Fruit fly (Drosophila melanogaster) whole organism, embryonic: ENCODE measurements around the gene Bicra.

Source experiments
- Ada2b ChIP-seq: fragments of 200-800 bp; sonication (Bioruptor generic); IDR thresholded peaks from 2 replicates; pipeline ENCODE4 v1.3.6; 2022; ENCODE audit warnings: missing biosample characterization, missing genetic modification characterization
- Atf6 ChIP-seq: fragments of 200-800 bp; sonication (Bioruptor generic); IDR thresholded peaks from 2 replicates; pipeline ENCODE4 v1.3.6; 2022; ENCODE audit warnings: missing biosample characterization, missing genetic modification characterization
- Blimp-1 ChIP-seq: fragments of 200-800 bp; sonication (Bioruptor generic); optimal IDR thresholded peaks from 3 replicates; lab custom pipeline; 2018; ENCODE audit warnings: missing biosample characterization, missing genetic modification characterization, mild to moderate bottlenecking, moderate library complexity, missing genetic modification reagents
- CG10321 ChIP-seq: fragments of 200-800 bp; sonication (Bioruptor generic); IDR thresholded peaks from 2 replicates; pipeline ENCODE4 v1.3.6; 2022; ENCODE audit warnings: missing biosample characterization, missing genetic modification characterization
- CG11398 ChIP-seq: fragments of 200-800 bp; sonication (Bioruptor generic); optimal IDR thresholded peaks from 2 replicates; lab custom pipeline; 2016; ENCODE audit warnings: missing biosample characterization, missing genetic modification characterization
- CG12155 ChIP-seq: fragments of 200-800 bp; sonication (Bioruptor generic); optimal IDR thresholded peaks from 3 replicates; lab custom pipeline; 2016; ENCODE audit warnings: missing biosample characterization, missing genetic modification characterization
- CG12744 ChIP-seq: fragments of 200-800 bp; sonication (Bioruptor generic); optimal IDR thresholded peaks from 2 replicates; lab custom pipeline; 2016; ENCODE audit warnings: missing biosample characterization, missing genetic modification characterization
- CG13296 ChIP-seq: fragments of 200-800 bp; sonication (Bioruptor generic); optimal IDR thresholded peaks from 3 replicates; lab custom pipeline; 2018; ENCODE audit warnings: missing biosample characterization, mild to moderate bottlenecking, missing genetic modification characterization
- CG13424 ChIP-seq: fragments of 200-800 bp; sonication (Bioruptor generic); optimal IDR thresholded peaks from 2 replicates; lab custom pipeline; 2019; ENCODE audit warnings: missing biosample characterization, mild to moderate bottlenecking, missing genetic modification characterization, moderate library complexity
- CG13894 ChIP-seq: fragments of 200-800 bp; sonication (Bioruptor generic); optimal IDR thresholded peaks from 3 replicates; lab custom pipeline; 2018; ENCODE audit warnings: missing biosample characterization, mild to moderate bottlenecking, missing genetic modification characterization, moderate library complexity
- CG15601 ChIP-seq: fragments of 200-800 bp; sonication (Bioruptor generic); optimal IDR thresholded peaks from 3 replicates; lab custom pipeline; 2019; ENCODE audit warnings: missing biosample characterization, mild to moderate bottlenecking, missing genetic modification characterization, moderate library complexity
- CG15696 ChIP-seq: fragments of 200-800 bp; sonication (Bioruptor generic); optimal IDR thresholded peaks from 2 replicates; lab custom pipeline; 2019; ENCODE audit warnings: missing biosample characterization, mild to moderate bottlenecking, missing genetic modification characterization, moderate library complexity
- CG1832 ChIP-seq: fragments of 200-800 bp; sonication (Bioruptor generic); optimal IDR thresholded peaks from 2 replicates; lab custom pipeline; 2017; ENCODE audit warnings: missing biosample characterization, mild to moderate bottlenecking, missing genetic modification characterization, inconsistent platforms
- CG18599 ChIP-seq: fragments of 200-800 bp; sonication (Bioruptor generic); optimal IDR thresholded peaks from 3 replicates; lab custom pipeline; 2017; ENCODE audit warnings: missing biosample characterization, missing genetic modification characterization, mild to moderate bottlenecking, moderate library complexity, missing genetic modification reagents
- CG2202 ChIP-seq: fragments of 200-800 bp; sonication (Bioruptor generic); optimal IDR thresholded peaks from 2 replicates; lab custom pipeline; 2018; ENCODE audit warnings: missing biosample characterization, mild to moderate bottlenecking, missing genetic modification characterization
- CG2875 ChIP-seq: fragments of 200-800 bp; sonication (Bioruptor generic); optimal IDR thresholded peaks from 2 replicates; lab custom pipeline; 2017; ENCODE audit warnings: missing biosample characterization, mild to moderate bottlenecking, missing genetic modification characterization, missing genetic modification reagents
- CG32767 ChIP-seq: fragments of 200-800 bp; sonication (Bioruptor generic); IDR thresholded peaks from 2 replicates; pipeline ENCODE4 v1.3.6; 2022; ENCODE audit warnings: missing biosample characterization, missing genetic modification characterization
- CG5180 ChIP-seq: fragments of 200-800 bp; sonication (Bioruptor generic); optimal IDR thresholded peaks from 3 replicates; lab custom pipeline; 2017; ENCODE audit warnings: missing biosample characterization, missing genetic modification characterization, mild to moderate bottlenecking, moderate library complexity, missing genetic modification reagents
- CG6175 ChIP-seq: fragments of 200-800 bp; sonication (Bioruptor generic); IDR thresholded peaks from 3 replicates; pipeline ENCODE4 v1.3.6; 2022; ENCODE audit warnings: missing biosample characterization, missing genetic modification characterization
- CG8290 ChIP-seq, 3 experiments: fragments of 200-800 bp; sonication (Bioruptor generic); optimal IDR thresholded peaks; 2 replicates each; lab custom pipeline; 2016 to 2019; ENCODE audit warnings: missing biosample characterization in 3 of 3, missing genetic modification characterization in 3 of 3, mild to moderate bottlenecking in 2 of 3, moderate library complexity in 1 of 3
- CG8924 ChIP-seq: fragments of 200-800 bp; optimal IDR thresholded peaks from 3 replicates; lab custom pipeline; 2019; ENCODE audit warnings: missing biosample characterization, mild to moderate bottlenecking, missing genetic modification characterization, moderate library complexity
- CrebB ChIP-seq: fragments of 200-800 bp; sonication (Bioruptor generic); optimal IDR thresholded peaks from 3 replicates; lab custom pipeline; 2018; ENCODE audit warnings: missing biosample characterization, mild to moderate bottlenecking, missing genetic modification characterization
- Ets65A ChIP-seq: fragments of 200-800 bp; sonication (Bioruptor generic); peaks from one replicate; lab custom pipeline; 2016; ENCODE audit warnings: missing biosample characterization, missing genetic modification characterization
- HLHmδ ChIP-seq: fragments of 200-800 bp; sonication (Bioruptor generic); optimal IDR thresholded peaks from 2 replicates; lab custom pipeline; 2018; ENCODE audit warnings: missing biosample characterization, mild to moderate bottlenecking, missing genetic modification characterization, moderate library complexity
- Hmr ChIP-seq: fragments of 200-800 bp; sonication (Bioruptor generic); optimal IDR thresholded peaks from 3 replicates; lab custom pipeline; 2017; ENCODE audit warnings: mild to moderate bottlenecking, missing biosample characterization, missing genetic modification reagents, missing genetic modification characterization
- Hmx ChIP-seq: fragments of 200-800 bp; sonication (Bioruptor generic); optimal IDR thresholded peaks from 2 replicates; lab custom pipeline; 2016; ENCODE audit warnings: missing biosample characterization, missing genetic modification characterization
- Hr3 ChIP-seq: fragments of 200-800 bp; sonication (Bioruptor generic); optimal IDR thresholded peaks from 3 replicates; lab custom pipeline; 2016; ENCODE audit warnings: missing biosample characterization, missing genetic modification characterization
- Hr78 ChIP-seq, 2 experiments: fragments of 200-800 bp in 1 of 2; fragments of >200 bp in 1 of 2; sonication (Bioruptor generic) in 1 of 2; optimal IDR thresholded peaks; 2 replicates each; lab custom pipeline; 2017 to 2019; ENCODE audit warnings: missing biosample characterization in 2 of 2, missing genetic modification characterization in 2 of 2, mild to moderate bottlenecking in 1 of 2, moderate library complexity in 1 of 2
- Kr ChIP-seq: fragments of 200-800 bp; sonication (Bioruptor generic); optimal IDR thresholded peaks from 2 replicates; lab custom pipeline; 2017; ENCODE audit warnings: missing biosample characterization, mild to moderate bottlenecking, missing genetic modification characterization
- Lim3 ChIP-seq: fragments of 200-800 bp; sonication (Bioruptor generic); IDR thresholded peaks from 2 replicates; pipeline ENCODE4 v1.3.6; 2022; ENCODE audit warnings: missing biosample characterization, missing genetic modification characterization
- Nf-YB ChIP-seq: fragments of 200-800 bp; sonication (Bioruptor generic); optimal IDR thresholded peaks from 3 replicates; lab custom pipeline; 2019; ENCODE audit warnings: missing biosample characterization, mild to moderate bottlenecking, missing genetic modification characterization, moderate library complexity
- Trl ChIP-seq, 3 experiments: fragments of >200 bp in 2 of 3; fragments of 200-800 bp in 1 of 3; sonication (Bioruptor generic) in 1 of 3; optimal IDR thresholded peaks; 2 replicates in 1 of 3; 3 replicates in 2 of 3; lab custom pipeline; 2016 to 2017; ENCODE audit warnings: missing biosample characterization in 1 of 3, missing genetic modification characterization in 1 of 3
- bsh ChIP-seq, 2 experiments: fragments of 200-800 bp; sonication (Bioruptor generic); optimal IDR thresholded peaks; 2 replicates each; lab custom pipeline; 2017 to 2018; ENCODE audit warnings: mild to moderate bottlenecking in 2 of 2, missing biosample characterization in 2 of 2, missing genetic modification characterization in 2 of 2, moderate library complexity in 1 of 2
- cad ChIP-seq: fragments of >200 bp; optimal IDR thresholded peaks from 2 replicates; lab custom pipeline; 2017; ENCODE audit warnings: missing biosample characterization, missing genetic modification characterization
- dati ChIP-seq: fragments of 200-800 bp; sonication (Bioruptor generic); IDR thresholded peaks from 2 replicates; pipeline ENCODE4 v1.3.6; 2022; ENCODE audit warnings: missing biosample characterization, missing genetic modification characterization
- dysf ChIP-seq: fragments of 200-800 bp; sonication (Bioruptor generic); IDR thresholded peaks from 3 replicates; pipeline ENCODE4 v1.3.6; 2022; ENCODE audit warnings: missing biosample characterization, missing genetic modification characterization
- kni ChIP-seq: fragments of 200-800 bp; sonication (Bioruptor generic); optimal IDR thresholded peaks from 3 replicates; lab custom pipeline; 2017; ENCODE audit warnings: mild to moderate bottlenecking, missing biosample characterization, missing genetic modification reagents, missing genetic modification characterization
- mirr ChIP-seq: fragments of 200-800 bp; sonication (Bioruptor generic); optimal IDR thresholded peaks from 3 replicates; lab custom pipeline; 2018; ENCODE audit warnings: missing biosample characterization, mild to moderate bottlenecking, missing genetic modification characterization
- onecut ChIP-seq: fragments of 200-800 bp; sonication (Bioruptor generic); IDR thresholded peaks from 2 replicates; pipeline ENCODE4 v1.3.6; 2022; ENCODE audit warnings: missing biosample characterization, missing genetic modification characterization
- psq ChIP-seq: fragments of 200-800 bp; sonication (Bioruptor generic); optimal IDR thresholded peaks from 2 replicates; lab custom pipeline; 2017; ENCODE audit warnings: missing biosample characterization, missing genetic modification characterization
- sd ChIP-seq: fragments of 200-800 bp; sonication (Bioruptor generic); optimal IDR thresholded peaks from 3 replicates; lab custom pipeline; 2018; ENCODE audit warnings: missing biosample characterization, mild to moderate bottlenecking, missing genetic modification characterization, moderate library complexity
- sima ChIP-seq: fragments of 200-800 bp; sonication (Bioruptor generic); optimal IDR thresholded peaks from 2 replicates; lab custom pipeline; 2016; ENCODE audit warnings: missing biosample characterization, missing genetic modification characterization
- sqz ChIP-seq: fragments of 200-800 bp; sonication (Bioruptor generic); optimal IDR thresholded peaks from 3 replicates; lab custom pipeline; 2018; ENCODE audit warnings: missing biosample characterization, mild to moderate bottlenecking, missing genetic modification characterization
- sug ChIP-seq: fragments of 200-800 bp; optimal IDR thresholded peaks from 2 replicates; lab custom pipeline; 2019; ENCODE audit warnings: missing biosample characterization, mild to moderate bottlenecking, missing genetic modification characterization, moderate library complexity
- tll ChIP-seq, 2 experiments: fragments of 200-800 bp in 1 of 2; fragments of >200 bp in 1 of 2; sonication (Bioruptor generic) in 1 of 2; optimal IDR thresholded peaks; 2 replicates each; lab custom pipeline; 2017 to 2019; ENCODE audit warnings: missing biosample characterization in 2 of 2, missing genetic modification characterization in 2 of 2, mild to moderate bottlenecking in 1 of 2, moderate library complexity in 1 of 2
- ttk ChIP-seq: fragments of 200-800 bp; sonication (Bioruptor generic); IDR thresholded peaks from 2 replicates; pipeline ENCODE4 v2.1.2; 2022; ENCODE audit warnings: missing biosample characterization, missing genetic modification characterization
- vfl ChIP-seq: fragments of 200-800 bp; sonication (Bioruptor generic); optimal IDR thresholded peaks from 2 replicates; lab custom pipeline; 2016; ENCODE audit warnings: missing biosample characterization, missing genetic modification characterization
- zen ChIP-seq: fragments of 200-800 bp; sonication (Bioruptor generic); optimal IDR thresholded peaks from 3 replicates; lab custom pipeline; 2018; ENCODE audit warnings: missing biosample characterization, mild to moderate bottlenecking, missing genetic modification characterization, moderate library complexity

The Bicra gene

dm6 chr3R:29074001-29074609, 11.3 kb downstream of the Bicra start (continued):
- TF ChIP-seq sqz (GFP tag; lab: Kevin White, UChicago) (peak; percentile 23), Lim3 (GFP tag; lab: Robert Waterston, UW) (no peak), CG12155 (GFP tag; lab: Kevin White, UChicago) (peak; percentile 30), Hr3 (no peak), Hr78 (GFP tag; optimal IDR thresholded peaks at IDR 0.05; lab: Kevin White, UChicago) (peak in 1 of 2 experiments; percentile 6), CG2875 (GFP tag; lab: Kevin White, UChicago) (peak; percentile 4), sima (GFP tag; lab: Kevin White, UChicago) (no peak), CG13424 (no peak), cad (peak; percentile 63), CG10321 (GFP tag; lab: Robert Waterston, UW) (peak; percentile 41; the same call in 1 of the 2 replicates), CG12744 (GFP tag; lab: Kevin White, UChicago) (no peak), psq (peak; percentile 26), CG15696 (tag; lab: Kevin White, UChicago) (peak; percentile 19), CG18599 (GFP tag; lab: Kevin White, UChicago) (peak; percentile 18), CG2202 (tag; lab: Kevin White, UChicago) (peak; percentile 21), dysf (GFP tag; lab: Robert Waterston, UW) (no peak), tll (GFP tag; optimal IDR thresholded peaks at IDR 0.05; lab: Kevin White, UChicago) (peak in 1 of 2 experiments; percentile 89), Nf-YB (GFP tag; lab: Kevin White, UChicago) (peak; percentile 23), sd (tag; lab: Kevin White, UChicago) (peak; percentile 32), vfl (GFP tag; lab: Kevin White, UChicago) (no peak), CrebB (peak; percentile 55), Kr (peak; percentile 70), HLHmδ (GFP tag; lab: Kevin White, UChicago) (peak; percentile 78), Trl (optimal IDR thresholded peaks at IDR 0.05; lab: Kevin White, UChicago) (peak; percentile 51 to 84), Trl (GFP tag; optimal IDR thresholded peaks at IDR 0.05; lab: Kevin White, UChicago) (no peak), zen (tag; lab: Kevin White, UChicago) (peak; percentile 71), CG8290 (GFP tag; optimal IDR thresholded peaks at IDR 0.05; lab: Kevin White, UChicago) (no peak), CG8290 (tag; optimal IDR thresholded peaks at IDR 0.05; lab: Kevin White, UChicago) (peak in 1 of 2 experiments; percentile 38), bsh (GFP tag; optimal IDR thresholded peaks at IDR 0.05; lab: Kevin White, UChicago) (peak in 1 of 2 experiments; percentile 10), dati (GFP tag; lab: Robert Waterston, UW) (no peak), CG15601 (tag; lab: Kevin White, UChicago) (peak; percentile 5), CG1832 (GFP tag; lab: Kevin White, UChicago) (peak; percentile 37), sug (peak; percentile 77), Atf6 (GFP tag; lab: Robert Waterston, UW) (0 out of 2 replicates have a peak, but pooled peaks have one; percentile 13), Ets65A (GFP tag; lab: Kevin White, UChicago) (peak; percentile 49), CG32767 (GFP tag; lab: Robert Waterston, UW) (0 out of 2 replicates have a peak, but pooled peaks have one; percentile 55), CG13894 (peak; percentile 49), Hmr (GFP tag; lab: Kevin White, UChicago) (peak; percentile 9), CG13296 (GFP tag; lab: Kevin White, UChicago) (no peak), CG8924 (tag; lab: Kevin White, UChicago) (peak; percentile 29), kni (peak; percentile 97), CG6175 (GFP tag; lab: Robert Waterston, UW) (no peak), CG11398 (no peak), Hmx (GFP tag; lab: Kevin White, UChicago) (no peak), Ada2b (GFP tag; lab: Robert Waterston, UW) (no peak), CG5180 (peak; percentile 2), Blimp-1 (GFP tag; lab: Kevin White, UChicago) (peak; percentile 29), mirr (GFP tag; lab: Kevin White, UChicago) (peak; percentile 61), ttk (GFP tag; lab: Robert Waterston, UW) (no peak), onecut (GFP tag; lab: Robert Waterston, UW) (no peak)
